Worm (Caenorhabditis elegans) whole organism, L4 larva: Measurements from ENCODE around the gene K07E3.2.
A peak's percentile ranks its signal among the peaks of the same experiment; 100 is the strongest.
"Not testable (repeated sequence)": the region's sequence is repeated elsewhere in the genome, so short reads cannot be mapped to it uniquely, and the experiment has no call there.

ENCODE experiments used
- ZK546.5 ChIP-seq, 2 experiments: sonication (generic microtip); optimal IDR thresholded peaks; 2 replicates each; lab custom pipeline; 2017; ENCODE audit warnings: missing biosample characterization in 2 of 2, missing genetic modification characterization in 2 of 2
- duxl-1 ChIP-seq: sonication (generic microtip); optimal IDR thresholded peaks from 2 replicates; lab custom pipeline; 2016; ENCODE audit warnings: mild to moderate bottlenecking, missing genetic modification characterization, moderate library complexity, missing compliant biosample characterization; ENCODE audit not compliant: poor library complexity
- ztf-11 ChIP-seq: fragments of 150-350 bp; optimal IDR thresholded peaks from 2 replicates; lab custom pipeline; 2014; ENCODE audit warnings: missing biosample characterization, missing genetic modification characterization

DNA sequence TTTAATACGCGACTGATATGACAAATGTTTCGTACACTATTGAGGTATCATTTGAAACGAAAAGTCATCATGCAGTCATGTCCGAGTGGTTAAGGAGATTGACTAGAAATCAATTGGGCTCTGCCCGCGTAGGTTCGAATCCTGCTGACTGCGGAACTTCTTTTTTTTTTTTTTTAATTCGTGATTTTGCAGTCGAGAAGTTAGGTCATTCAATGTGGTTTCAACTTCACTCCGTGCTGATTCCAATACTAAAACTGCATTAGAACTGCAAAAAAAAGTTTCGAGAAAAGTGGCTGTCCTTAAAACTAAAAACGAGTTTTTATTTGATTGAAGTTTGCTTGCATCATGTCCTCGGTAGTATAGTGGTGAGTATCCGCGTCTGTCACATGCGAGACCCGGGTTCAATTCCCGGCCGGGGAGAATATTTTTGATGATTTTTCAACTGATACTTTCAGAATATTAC lies 50.3 kb downstream of the K07E3.2 start:
- TF ChIP-seq ZK546.5 (tag; optimal IDR thresholded peaks at IDR 0.05; lab: Kevin White, UChicago); ztf-11: not testable (repeated sequence)
- TF ChIP-seq duxl-1 (tag; lab: Kevin White, UChicago): peak; percentile 34
